Worm (Caenorhabditis elegans) whole organism, mixed stage, embryonic: ENCODE data around the gene C06C3.4.

Source experiments
- ceh-39 ChIP-seq: fragments of 150-350 bp; optimal IDR thresholded peaks from 2 replicates; lab custom pipeline; 2014; ENCODE audit warnings: missing biosample characterization, missing genetic modification characterization
- lin-13 ChIP-seq: fragments of 150-350 bp; optimal IDR thresholded peaks from 2 replicates; lab custom pipeline; 2014; ENCODE audit warnings: missing biosample characterization, missing genetic modification characterization
- lin-32 ChIP-seq: fragments of 200-800 bp; sonication (Bioruptor generic); optimal IDR thresholded peaks from 2 replicates; lab custom pipeline; 2018; ENCODE audit warnings: mild to moderate bottlenecking, missing genetic modification characterization, missing compliant biosample characterization
- nhr-2 ChIP-seq: fragments of 150-350 bp; optimal IDR thresholded peaks from 2 replicates; lab custom pipeline; 2014; ENCODE audit warnings: missing biosample characterization, missing genetic modification characterization
- unc-62 ChIP-seq: fragments of 150-350 bp; optimal IDR thresholded peaks from 2 replicates; lab custom pipeline; 2014; ENCODE audit warnings: missing biosample characterization, missing genetic modification reagents, missing genetic modification characterization

- no peak for TF ChIP-seq unc-62 (GFP tag; lab: Kevin White, UChicago)
- no peak for TF ChIP-seq nhr-2 (tag; lab: Kevin White, UChicago)
- TF ChIP-seq ceh-39 (tag; lab: Kevin White, UChicago): no peak
- no peak for TF ChIP-seq lin-13 (tag; lab: Kevin White, UChicago)
- TF ChIP-seq lin-32 (GFP tag; lab: Kevin White, UChicago): no peak
Observed at ce11 chrII:9372991-9373390, at the start of gene C06C3.4.
